Worm (Caenorhabditis elegans): ENCODE measurements around the gene tbc-17.

ce11 chrII:12768167-12768712 is 74.0 kb downstream of the tbc-17 start, which contains the start of the genes vps-2 and tiar-2:
- no peak for TF ChIP-seq him-1 (tag; optimal IDR thresholded peaks at IDR 0.05)
- peak; percentile 89 for TF ChIP-seq W03F9.2 (tag; optimal IDR thresholded peaks at IDR 0.05)
- TF ChIP-seq dao-5 (tag; optimal IDR thresholded peaks at IDR 0.05), result no peak
